Fruit fly (Drosophila melanogaster) whole organism, wandering third instar larva: ENCODE data around the gene CG31952.

Experiments used
- Hr78 ChIP-seq: fragments of >200 bp; optimal IDR thresholded peaks from 2 replicates; lab custom pipeline; 2017; ENCODE audit warnings: missing biosample characterization, missing genetic modification characterization
- Jra ChIP-seq: sonication (Bioruptor generic); optimal IDR thresholded peaks from 2 replicates; lab custom pipeline; 2016; ENCODE audit warnings: missing biosample characterization, missing genetic modification characterization
- Myc ChIP-seq: fragments of >200 bp; optimal IDR thresholded peaks from 2 replicates; lab custom pipeline; 2017
- Vsx2 ChIP-seq: fragments of 200-300, 225-300 bp; sonication (Bioruptor generic); optimal IDR thresholded peaks from 2 replicates; lab custom pipeline; 2018; ENCODE audit warnings: missing biosample characterization, missing genetic modification characterization; ENCODE audit not compliant: partially characterized antibody
- br ChIP-seq: fragments of 200-800 bp; sonication (Bioruptor generic); optimal IDR thresholded peaks from 2 replicates; lab custom pipeline; 2016; ENCODE audit warnings: missing biosample characterization, missing genetic modification characterization
- brk ChIP-seq: fragments of 200-800 bp; sonication (Bioruptor generic); optimal IDR thresholded peaks from 2 replicates; lab custom pipeline; 2016; ENCODE audit warnings: missing biosample characterization, mild to moderate bottlenecking, missing genetic modification characterization
- fru ChIP-seq: fragments of 200-800 bp; sonication (Bioruptor generic); optimal IDR thresholded peaks from 3 replicates; lab custom pipeline; 2016; ENCODE audit warnings: missing biosample characterization, mild to moderate bottlenecking, missing genetic modification characterization
- h ChIP-seq: fragments of 200-800 bp; sonication (Bioruptor generic); optimal IDR thresholded peaks from 3 replicates; lab custom pipeline; 2016; ENCODE audit warnings: missing biosample characterization, mild to moderate bottlenecking, missing genetic modification characterization
- pan ChIP-seq: fragments of >200 bp; optimal IDR thresholded peaks from 2 replicates; lab custom pipeline; 2017
- tai ChIP-seq: sonication (Bioruptor generic); optimal IDR thresholded peaks from 2 replicates; lab custom pipeline; 2016; ENCODE audit warnings: missing biosample characterization, missing genetic modification characterization
- usp ChIP-seq: fragments of >200 bp; optimal IDR thresholded peaks from 2 replicates; lab custom pipeline; 2017; ENCODE audit warnings: missing biosample characterization, missing genetic modification characterization
- woc ChIP-seq: sonication (Bioruptor generic); optimal IDR thresholded peaks from 2 replicates; lab custom pipeline; 2016; ENCODE audit warnings: missing biosample characterization, mild to moderate bottlenecking, missing genetic modification characterization

- TF ChIP-seq br (GFP tag; lab: Kevin White, UChicago) = no peak
- no peak for TF ChIP-seq tai (GFP tag; lab: Kevin White, UChicago)
- TF ChIP-seq Jra = no peak
- TF ChIP-seq h (GFP tag; lab: Kevin White, UChicago) = no peak
- no peak for TF ChIP-seq woc
- no peak for TF ChIP-seq Myc (lab: Kevin White, UChicago)
- TF ChIP-seq usp (GFP tag; lab: Kevin White, UChicago) = no peak
- TF ChIP-seq fru (GFP tag; lab: Kevin White, UChicago) = no peak
- no peak for TF ChIP-seq Vsx2 (GFP tag; lab: Kevin White, UChicago)
- no peak for TF ChIP-seq brk (GFP tag; lab: Kevin White, UChicago)
- no peak for TF ChIP-seq pan (lab: Kevin White, UChicago)
- no peak for TF ChIP-seq Hr78 (GFP tag; lab: Kevin White, UChicago)
Observed at dm6 chr2L:3407722-3408121, 8.8 kb upstream of the CG31952 start.
